Fruit fly (Drosophila melanogaster): ENCODE data around the gene CG43331.

DNA sequence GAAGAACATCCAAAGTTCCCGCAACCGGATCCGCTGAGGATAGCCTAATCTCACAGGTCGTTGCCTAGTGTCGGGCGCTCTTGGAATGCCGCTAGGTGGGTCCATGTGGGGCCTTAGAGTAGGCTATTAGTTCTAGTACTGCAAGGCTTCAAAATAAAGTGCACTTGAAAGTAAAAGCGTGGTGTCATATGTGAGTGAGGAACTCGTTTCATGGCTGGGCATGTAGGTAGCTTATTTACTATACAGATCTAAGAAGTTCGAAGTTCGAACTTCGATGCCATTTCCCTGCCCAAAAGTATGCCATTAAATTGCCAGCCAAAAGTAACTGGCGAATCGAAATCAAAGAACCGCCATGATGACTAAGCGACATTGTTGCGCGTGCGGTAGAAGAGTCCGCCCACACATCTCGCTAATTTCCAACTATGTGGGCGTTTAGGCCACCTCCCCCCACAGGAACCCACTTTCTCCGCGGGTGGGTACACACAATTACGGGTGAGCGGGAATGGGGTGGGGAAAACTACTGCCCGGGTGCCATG, 47.6 kb downstream of the CG43331 start:
- TF ChIP-seq CG8478 (optimal IDR thresholded peaks at IDR 0.05) (no peak), CTCF (optimal IDR thresholded peaks at IDR 0.05) (no peak)
